Fruit fly (Drosophila melanogaster): Measurements from ENCODE around the gene Fum2.

Fum2 gene

DNA sequence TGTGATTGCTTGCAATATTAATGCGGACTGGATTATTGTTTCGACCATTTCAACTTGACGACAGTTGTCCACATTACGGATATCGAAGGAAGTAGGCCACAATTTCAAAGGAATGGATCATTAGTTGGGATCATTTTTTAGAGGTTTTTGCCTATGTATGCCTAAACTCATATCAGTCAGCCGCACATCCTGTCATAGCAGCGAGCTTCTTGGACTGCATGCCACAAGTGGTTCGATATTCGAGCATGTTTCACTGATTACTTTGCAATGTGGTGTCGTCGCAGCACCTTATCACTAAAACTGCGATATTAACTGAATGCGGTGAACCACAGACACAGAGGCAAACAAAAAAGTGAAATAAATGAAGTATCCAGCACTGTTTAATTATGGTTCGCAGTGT is 17.6 kb upstream of the Fum2 start:
- TF ChIP-seq psq (GFP tag; optimal IDR thresholded peaks at IDR 0.05) = no peak
- TF ChIP-seq CG18011 (GFP tag; optimal IDR thresholded peaks at IDR 0.05) = peak; percentile 92

DNA sequence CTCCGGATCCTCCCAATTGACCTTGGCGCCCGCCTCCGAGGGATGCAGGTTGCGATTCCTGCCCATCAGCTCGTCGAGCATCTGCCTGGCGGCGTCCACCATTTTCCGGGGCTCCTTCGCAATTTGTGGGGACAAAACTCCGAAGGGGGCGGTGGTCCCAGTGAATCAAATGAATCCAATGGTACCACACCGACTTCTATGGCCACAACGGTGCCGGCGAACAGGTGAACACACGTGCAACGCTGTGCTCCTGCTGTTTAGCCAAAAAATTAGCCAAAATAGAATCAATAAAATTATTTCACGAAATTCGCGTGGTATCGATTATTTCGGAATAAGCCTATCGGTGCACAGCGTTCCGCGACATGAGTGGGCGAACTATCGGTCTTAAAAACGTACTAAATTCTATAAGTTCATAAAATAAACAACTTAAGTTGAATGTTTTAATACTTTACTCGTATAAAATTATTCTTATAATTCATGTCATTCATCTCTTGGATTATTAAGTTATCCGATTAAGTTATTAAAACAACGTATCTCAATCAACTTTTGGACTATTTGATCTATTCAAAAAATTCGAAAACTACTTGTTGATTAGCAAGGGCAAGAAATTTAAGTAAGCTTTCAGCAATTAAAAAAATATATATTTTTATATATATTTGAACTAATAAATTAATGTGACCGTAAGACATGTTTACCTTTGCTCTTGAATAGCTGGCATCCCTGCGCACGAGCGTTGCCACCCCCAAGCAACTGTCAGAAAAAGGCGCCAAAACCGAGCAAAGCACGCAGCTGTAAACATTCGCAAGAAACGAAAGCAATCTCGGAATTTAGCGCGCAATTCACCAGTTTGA is 7.7 kb upstream of the Fum2 start, which contains the start of the genes CG3198 and Mcm6:
Gene CG3198, minus strand, starts transcription at position 337 of the 851 bp plus-strand sequence.
Gene Mcm6, plus strand, starts transcription at position 751 of the 851 bp plus-strand sequence.
- TF ChIP-seq Scr (GFP tag; IDR thresholded peaks at IDR 0.05; ENCODE audit: partially characterized antibody) (peak; percentile 74), NK7.1 (GFP tag; optimal IDR thresholded peaks at IDR 0.05) (no peak), CG31365 (tag; optimal IDR thresholded peaks at IDR 0.05) (no peak), CG12391 (tag; optimal IDR thresholded peaks at IDR 0.05) (peak; percentile 29), NC2β (GFP tag; optimal IDR thresholded peaks at IDR 0.05) (no peak), lov (optimal IDR thresholded peaks at IDR 0.05) (no peak), lov (GFP tag; IDR thresholded peaks at IDR 0.05) (no peak), CG34224 (GFP tag; IDR thresholded peaks at IDR 0.05; ENCODE audit: partially characterized antibody) (peak; percentile 77), sob (GFP tag; IDR thresholded peaks at IDR 0.05) (no peak), Abd-B (GFP tag; optimal IDR thresholded peaks at IDR 0.05) (no peak), CG17385 (GFP tag; optimal IDR thresholded peaks at IDR 0.05) (peak; percentile 5), CG1832 (GFP tag; optimal IDR thresholded peaks at IDR 0.05) (no peak), CG30403 (GFP tag; optimal IDR thresholded peaks at IDR 0.05) (peak; percentile 11), nerfin-1 (tag; optimal IDR thresholded peaks at IDR 0.05) (no peak), trem (tag; optimal IDR thresholded peaks at IDR 0.05) (peak; percentile 29), CHES-1-like (GFP tag; optimal IDR thresholded peaks at IDR 0.05) (no peak), CG2678 (tag; optimal IDR thresholded peaks at IDR 0.05) (no peak), caup (GFP tag; optimal IDR thresholded peaks at IDR 0.05; ENCODE audit: severe bottlenecking) (no peak), Hr3 (GFP tag; optimal IDR thresholded peaks at IDR 0.05) (no peak), slou (GFP tag; optimal IDR thresholded peaks at IDR 0.05) (no peak), CG6854 (GFP tag; optimal IDR thresholded peaks at IDR 0.05) (no peak), CG1529 (GFP tag; optimal IDR thresholded peaks at IDR 0.05) (no peak), onecut (GFP tag; IDR thresholded peaks at IDR 0.05) (peak; percentile 48), Xrp1 (GFP tag; IDR thresholded peaks at IDR 0.05) (no peak), amos (GFP tag; IDR thresholded peaks at IDR 0.05; ENCODE audit: partially characterized antibody) (peak; percentile 76), salm (tag; optimal IDR thresholded peaks at IDR 0.05) (no peak), CG17802 (tag; optimal IDR thresholded peaks at IDR 0.05) (no peak), sug (tag; optimal IDR thresholded peaks at IDR 0.05) (peak; percentile 7), CG6689 (GFP tag; IDR thresholded peaks at IDR 0.05) (0 out of 2 replicates have a peak, but pooled peaks have one; percentile 16), phol (tag; optimal IDR thresholded peaks at IDR 0.05) (no peak), CG15011 (GFP tag; optimal IDR thresholded peaks at IDR 0.05) (no peak), sens (GFP tag) (peak; percentile 42), Six4 (GFP tag; optimal IDR thresholded peaks at IDR 0.05) (no peak), Elba2 (GFP tag; optimal IDR thresholded peaks at IDR 0.05) (no peak), CG2875 (GFP tag; optimal IDR thresholded peaks at IDR 0.05) (no peak), lmd (GFP tag; IDR thresholded peaks at IDR 0.05) (no peak), Optix (GFP tag; IDR thresholded peaks at IDR 0.05) (no peak), CG3995 (GFP tag; optimal IDR thresholded peaks at IDR 0.05) (peak; percentile 6), CG2199 (GFP tag; IDR thresholded peaks at IDR 0.05) (no peak), Bteb2 (GFP tag; optimal IDR thresholded peaks at IDR 0.05) (no peak), gcm2 (GFP tag; optimal IDR thresholded peaks at IDR 0.05) (no peak), CG14860 (GFP tag; IDR thresholded peaks at IDR 0.05; ENCODE audit: partially characterized antibody) (0 out of 3 replicates have a peak, but pooled peaks have one; percentile 39), CG15479 (GFP tag; optimal IDR thresholded peaks at IDR 0.05) (no peak), Awh (GFP tag; IDR thresholded peaks at IDR 0.05) (no peak), sna (GFP tag; IDR thresholded peaks at IDR 0.05; ENCODE audit: partially characterized antibody) (peak; percentile 62)
